Worm (Caenorhabditis elegans): ENCODE measurements around the gene clec-54.

The clec-54 gene

DNA sequence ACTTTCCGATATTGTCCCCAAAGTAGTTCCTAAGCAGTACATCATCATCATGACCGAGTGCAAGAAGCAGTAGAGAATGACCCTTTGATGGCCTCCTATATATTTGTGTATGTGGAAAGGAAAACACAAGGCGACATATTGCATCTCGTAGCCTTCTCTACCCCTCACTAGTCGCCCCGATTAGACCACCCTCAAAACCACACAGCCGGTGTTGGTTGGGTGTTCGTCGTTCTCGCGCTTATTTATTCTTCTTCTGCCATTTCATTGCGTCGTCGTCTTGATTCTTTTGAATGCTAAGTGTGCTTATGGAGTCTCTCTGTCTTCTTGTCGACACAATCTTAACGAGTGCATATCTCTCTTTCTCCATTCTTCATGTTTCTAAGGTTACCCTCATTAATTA is 21.5 kb downstream of the clec-54 start (continued):
- TF ChIP-seq hlh-30 (tag; optimal IDR thresholded peaks at IDR 0.05; ENCODE audit: insufficient read depth) (no peak), mxl-2 (GFP tag; conservative IDR thresholded peaks at IDR 0.05) (no peak), fos-1 (tag; optimal IDR thresholded peaks at IDR 0.05) (no peak), ZK337.2 (GFP tag; IDR thresholded peaks at IDR 0.05) (no peak), attf-4 (tag; optimal IDR thresholded peaks at IDR 0.05) (no peak)

DNA sequence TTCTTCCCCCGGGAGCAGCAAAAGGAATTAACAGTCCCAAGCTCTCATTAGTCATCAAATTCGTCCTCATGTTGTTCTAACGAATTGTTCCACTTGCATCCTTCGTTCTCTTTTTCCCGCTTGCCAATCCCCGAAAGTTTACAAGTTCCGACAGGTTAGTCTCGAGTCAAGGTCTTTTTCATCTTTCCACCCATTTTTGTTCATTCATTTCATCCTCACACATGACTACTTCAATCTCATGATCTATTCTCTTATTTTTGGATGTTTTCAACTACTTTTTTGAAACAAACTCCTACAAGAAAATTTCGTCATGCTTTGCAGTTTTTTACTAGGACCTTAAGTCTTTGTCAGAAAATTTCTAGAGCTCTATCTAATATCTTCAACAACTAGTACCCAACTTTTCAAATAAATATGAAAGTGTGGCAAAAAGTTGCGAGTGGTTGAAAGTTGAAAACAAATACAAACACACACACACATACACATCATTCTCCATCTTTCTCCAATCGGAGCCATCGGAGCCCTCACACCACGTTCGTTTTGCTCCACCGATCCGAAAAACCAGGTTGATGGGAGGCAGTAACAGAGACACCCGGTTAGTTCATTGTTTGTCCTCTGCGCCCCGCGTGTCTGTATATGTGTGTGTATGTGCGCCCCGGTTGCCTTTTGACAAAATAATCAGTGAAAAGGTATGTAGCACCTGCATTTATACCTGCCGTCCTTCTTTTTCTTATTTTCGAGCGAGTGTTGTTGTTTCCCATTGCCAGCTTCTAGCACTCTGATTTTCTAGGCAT is 22.6 kb downstream of the clec-54 start:
- TF ChIP-seq egl-43 (GFP tag; IDR thresholded peaks at IDR 0.05) (peak; percentile 30; the same call in 1 of the 2 replicates), hlh-11 (tag; optimal IDR thresholded peaks at IDR 0.05) (peak; percentile 11), nhr-10 (tag; optimal IDR thresholded peaks at IDR 0.05) (no peak), nhr-28 (tag; optimal IDR thresholded peaks at IDR 0.05) (peak; percentile 38), hlh-30 (tag; optimal IDR thresholded peaks at IDR 0.05; ENCODE audit: insufficient read depth) (peak; percentile 48), R02D3.7 (tag; optimal IDR thresholded peaks at IDR 0.05) (no peak), daf-16 (GFP tag; optimal IDR thresholded peaks at IDR 0.05) (no peak), daf-16 (tag; optimal IDR thresholded peaks at IDR 0.05) (peak; percentile 32), nhr-48 (tag; optimal IDR thresholded peaks at IDR 0.05) (no peak), jun-1 (tag; optimal IDR thresholded peaks at IDR 0.05) (no peak), lin-1 (GFP tag; IDR thresholded peaks at IDR 0.05) (no peak), snpc-1.2 (GFP tag; IDR thresholded peaks at IDR 0.05) (no peak), hmg-1.1 (GFP tag; IDR thresholded peaks at IDR 0.05) (0 out of 2 replicates have a peak, but pooled peaks have one; percentile 32), Y5F2A.4 (GFP tag; optimal IDR thresholded peaks at IDR 0.05) (no peak), nhr-11 (tag; optimal IDR thresholded peaks at IDR 0.05) (no peak), mep-1 (tag; optimal IDR thresholded peaks at IDR 0.05) (no peak), nhr-42 (GFP tag; IDR thresholded peaks at IDR 0.05) (no peak)

DNA sequence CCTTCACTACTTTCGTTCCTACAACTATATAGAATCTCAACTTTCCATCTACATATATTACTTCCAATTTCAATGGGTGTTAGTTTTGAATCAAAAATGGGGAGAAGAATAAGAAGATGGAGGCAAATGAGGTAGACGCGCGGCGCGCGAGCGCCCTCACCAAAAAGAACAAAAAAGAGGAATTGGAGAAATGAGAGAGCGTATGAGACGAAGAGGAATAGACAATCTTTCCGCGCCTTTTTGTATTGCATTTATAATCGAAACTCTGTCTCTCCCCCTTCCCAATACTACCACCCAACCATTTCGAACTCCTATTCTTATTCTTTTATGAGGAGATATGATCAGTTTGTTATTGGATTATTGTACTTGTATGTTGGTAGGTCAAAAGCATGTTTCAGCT is 23.9 kb downstream of the clec-54 start:
- TF ChIP-seq nhr-28 (tag; optimal IDR thresholded peaks at IDR 0.05) = peak; percentile 20
- no peak for TF ChIP-seq egl-27 (tag; optimal IDR thresholded peaks at IDR 0.05)
- no peak for TF ChIP-seq mxl-3 (GFP tag; optimal IDR thresholded peaks at IDR 0.05)
- peak; percentile 24 for TF ChIP-seq mep-1 (tag; optimal IDR thresholded peaks at IDR 0.05)
- no peak for TF ChIP-seq vab-7 (GFP tag; IDR thresholded peaks at IDR 0.05)
- no peak for TF ChIP-seq F26F4.8 (GFP tag; conservative IDR thresholded peaks at IDR 0.05)
- no peak for TF ChIP-seq ceh-62 (tag; optimal IDR thresholded peaks at IDR 0.05)
- no peak for TF ChIP-seq aly-2 (tag; optimal IDR thresholded peaks at IDR 0.05)
- TF ChIP-seq mes-2 (tag; optimal IDR thresholded peaks at IDR 0.05; ENCODE audit: poor library complexity, severe bottlenecking) = peak; percentile 23
- TF ChIP-seq nhr-6 (tag; optimal IDR thresholded peaks at IDR 0.05) = peak; percentile 33
- no peak for TF ChIP-seq nhr-25 (tag; optimal IDR thresholded peaks at IDR 0.05; ENCODE audit: borderline replicate concordance, insufficient read depth)
- TF ChIP-seq hif-1 (tag; optimal IDR thresholded peaks at IDR 0.05) = no peak
- TF ChIP-seq R02D3.7 (tag; optimal IDR thresholded peaks at IDR 0.05) = no peak

DNA sequence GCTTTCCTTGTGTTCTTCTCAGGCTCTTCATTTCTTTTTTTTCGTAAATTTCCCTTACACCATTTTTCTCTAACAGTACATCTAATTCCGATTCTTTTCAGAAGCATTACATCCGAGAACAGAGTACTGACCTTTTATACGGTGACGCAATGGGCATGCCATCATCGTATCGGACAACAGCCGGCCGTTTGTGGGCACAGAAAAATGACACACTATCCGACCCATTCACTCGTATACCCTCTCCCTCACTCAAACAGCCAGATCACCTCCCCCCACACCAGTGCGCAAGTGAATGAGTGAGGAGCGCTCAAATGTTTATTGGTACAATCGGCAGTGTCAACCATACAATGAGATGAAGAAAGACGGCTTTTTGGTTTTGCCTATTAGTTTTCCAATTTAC is 24.4 kb downstream of the clec-54 start, which contains the start of gene R02D5.24:
R02D5.24 (plus strand) TSS at position 205 of the 400 bp plus-strand sequence.
- TF ChIP-seq nhr-41 (GFP tag; IDR thresholded peaks at IDR 0.05) (no peak), nhr-6 (tag; optimal IDR thresholded peaks at IDR 0.05) (peak; percentile 63), daf-16 (GFP tag; optimal IDR thresholded peaks at IDR 0.05) (no peak), daf-16 (tag; optimal IDR thresholded peaks at IDR 0.05) (no peak), aha-1 (tag) (peak; percentile 64)

DNA sequence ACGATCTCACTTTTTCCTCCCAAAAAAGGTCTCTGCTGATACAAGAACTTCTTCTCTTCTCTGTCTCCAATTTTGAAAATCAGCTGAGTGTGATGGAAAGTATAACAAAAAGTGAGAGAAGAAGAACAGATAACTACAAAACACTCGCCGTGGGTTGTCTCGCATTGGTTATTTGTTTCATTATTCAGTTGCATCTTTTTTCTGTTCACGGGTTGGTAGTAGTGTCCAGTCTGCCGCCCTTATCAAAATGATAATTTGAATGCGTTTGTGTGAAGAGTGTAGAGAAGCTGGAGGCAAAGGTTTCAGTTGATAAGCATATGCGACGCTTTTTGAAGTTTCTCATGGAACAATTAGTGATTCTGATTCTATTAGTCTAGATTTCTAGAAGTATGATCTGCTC is 26.4 kb downstream of the clec-54 start:
- no peak for TF ChIP-seq gei-8 (GFP tag; optimal IDR thresholded peaks at IDR 0.05)
- TF ChIP-seq daf-16 (GFP tag; optimal IDR thresholded peaks at IDR 0.05) = no peak
- peak; percentile 78 for TF ChIP-seq daf-16 (tag; optimal IDR thresholded peaks at IDR 0.05)
- TF ChIP-seq mdl-1 (tag; optimal IDR thresholded peaks at IDR 0.05) = peak in 1 of 2 experiments; percentile 38
- TF ChIP-seq mes-2 (tag; optimal IDR thresholded peaks at IDR 0.05; ENCODE audit: poor library complexity, severe bottlenecking) = peak; percentile 11
- no peak for TF ChIP-seq duxl-1 (tag; optimal IDR thresholded peaks at IDR 0.05; ENCODE audit: poor library complexity)
- TF ChIP-seq T26A8.4 (GFP tag; IDR thresholded peaks at IDR 0.05) = no peak
- no peak for TF ChIP-seq spr-3 (GFP tag; optimal IDR thresholded peaks at IDR 0.05)
- TF ChIP-seq mxl-3 (GFP tag; optimal IDR thresholded peaks at IDR 0.05) = peak; percentile 1
- peak; percentile 30 for TF ChIP-seq mep-1 (tag; optimal IDR thresholded peaks at IDR 0.05)
- no peak for TF ChIP-seq nhr-42 (GFP tag; IDR thresholded peaks at IDR 0.05)
- peak; percentile 94 for TF ChIP-seq aha-1 (tag)
- TF ChIP-seq nhr-77 (tag; optimal IDR thresholded peaks at IDR 0.05) = peak; percentile 68
- TF ChIP-seq tra-1 (GFP tag; IDR thresholded peaks at IDR 0.05) = 0 out of 2 replicates have a peak, but pooled peaks have one; percentile 22
- TF ChIP-seq lin-15B (tag; optimal IDR thresholded peaks at IDR 0.05) = no peak
- no peak for TF ChIP-seq unc-130 (GFP tag; optimal IDR thresholded peaks at IDR 0.05)
- TF ChIP-seq nhr-6 (tag; optimal IDR thresholded peaks at IDR 0.05) = peak; percentile 76

All from whole organism, L4 larva.